Worm (Caenorhabditis elegans): ENCODE results near the gene M05D6.3.

M05D6.3 gene

DNA sequence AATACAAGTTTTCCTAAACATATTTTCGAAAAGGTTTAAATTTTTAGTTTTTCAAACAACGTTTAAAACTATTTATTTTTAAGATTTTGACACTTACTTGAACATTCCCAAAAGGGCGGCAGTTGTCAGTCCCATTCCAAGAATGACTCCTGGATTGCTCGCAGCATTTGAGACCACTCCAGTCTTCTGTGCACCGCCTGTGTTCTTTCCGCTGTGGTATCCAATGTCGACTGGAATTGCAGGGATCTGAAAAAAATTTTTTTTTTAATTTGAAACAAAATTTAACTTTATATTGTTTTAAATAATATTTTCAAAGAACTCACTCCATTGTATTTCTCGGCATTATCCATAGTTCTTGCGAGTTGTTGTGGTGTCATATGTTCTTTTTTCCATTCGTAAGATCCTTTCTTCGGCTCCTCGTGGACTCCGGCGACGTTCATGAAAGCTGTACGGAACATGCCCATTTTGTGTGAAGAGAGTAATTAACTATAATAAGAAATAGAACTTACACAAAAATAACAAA is 6.2 kb downstream of the M05D6.3 start, which contains the start of gene M05D6.5:
M05D6.5 (minus strand) TSS at position 473 of the 523 bp plus-strand sequence.
- TF ChIP-seq scrt-1 (GFP tag; IDR thresholded peaks at IDR 0.05) = no peak

- TF ChIP-seq tbx-37 (GFP tag; conservative IDR thresholded peaks at IDR 0.05) = no peak
Measured at ce11 chrII:8483124-8483792, 7.7 kb downstream of the M05D6.3 start.

DNA sequence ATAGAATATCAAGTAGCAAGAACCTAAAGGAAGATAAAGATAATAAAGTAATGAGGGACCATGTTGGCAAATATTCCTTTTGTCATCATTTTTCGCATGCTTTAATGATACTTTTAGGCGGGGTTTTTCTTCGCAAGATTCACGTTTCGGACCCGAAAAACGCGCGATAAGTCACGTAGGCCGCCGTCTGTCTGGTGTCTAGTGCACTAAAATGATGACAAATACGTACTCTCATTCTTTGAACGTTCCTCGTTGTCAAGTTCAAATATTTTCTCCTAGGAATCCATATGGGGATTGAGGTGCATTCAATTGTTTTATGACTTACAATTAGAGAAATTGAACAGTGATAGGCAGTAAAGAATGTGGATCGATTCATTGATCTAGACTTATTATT is 8.2 kb downstream of the M05D6.3 start, which contains the start of gene taap-1:
taap-1 (minus strand) TSS at position 79 of the 394 bp plus-strand sequence.
- TF ChIP-seq ceh-36 (tag; optimal IDR thresholded peaks at IDR 0.05) (no peak), scrt-1 (GFP tag; IDR thresholded peaks at IDR 0.05) (no peak), flt-1 (GFP tag; IDR thresholded peaks at IDR 0.05) (no peak), ama-1 (optimal IDR thresholded peaks at IDR 0.05) (no peak), tbx-37 (GFP tag; conservative IDR thresholded peaks at IDR 0.05) (no peak)

- TF ChIP-seq tbx-37 (GFP tag; conservative IDR thresholded peaks at IDR 0.05) (no peak), scrt-1 (GFP tag; IDR thresholded peaks at IDR 0.05) (no peak), ceh-36 (tag; optimal IDR thresholded peaks at IDR 0.05) (no peak), ceh-13 (GFP tag; optimal IDR thresholded peaks at IDR 0.05) (no peak), B0310.2 (tag; optimal IDR thresholded peaks at IDR 0.05) (no peak)
Measured at ce11 chrII:8484546-8484945, 9.0 kb downstream of the M05D6.3 start.

- TF ChIP-seq hmbx-1 (tag; optimal IDR thresholded peaks at IDR 0.05) = no peak
Measured at ce11 chrII:8485603-8486002, 10.0 kb downstream of the M05D6.3 start, which contains the start of gene gbh-2. gbh-2 (plus strand) TSS chrII:8485879.

- no peak for TF ChIP-seq F13C5.2 (tag; optimal IDR thresholded peaks at IDR 0.05)
- TF ChIP-seq flt-1 (GFP tag; IDR thresholded peaks at IDR 0.05) = no peak
- TF ChIP-seq hmg-4 (GFP tag; optimal IDR thresholded peaks at IDR 0.05) = no peak
- no peak for TF ChIP-seq ets-7 (tag; optimal IDR thresholded peaks at IDR 0.05)
- TF ChIP-seq ceh-36 (tag; optimal IDR thresholded peaks at IDR 0.05) = no peak
- TF ChIP-seq ceh-13 (GFP tag; optimal IDR thresholded peaks at IDR 0.05) = no peak
- no peak for TF ChIP-seq aly-1 (tag; optimal IDR thresholded peaks at IDR 0.05)
- no peak for TF ChIP-seq ama-1 (optimal IDR thresholded peaks at IDR 0.05)
- no peak for TF ChIP-seq hnd-1 (tag; optimal IDR thresholded peaks at IDR 0.05)
- no peak for TF ChIP-seq tbx-11 (GFP tag; IDR thresholded peaks at IDR 0.05)
- TF ChIP-seq sea-1 (GFP tag; conservative IDR thresholded peaks at IDR 0.05) = no peak
- no peak for TF ChIP-seq tbx-37 (GFP tag; conservative IDR thresholded peaks at IDR 0.05)
- no peak for TF ChIP-seq tra-4 (tag; optimal IDR thresholded peaks at IDR 0.05)
- TF ChIP-seq pes-1 (GFP tag; IDR thresholded peaks at IDR 0.05) = no peak
- TF ChIP-seq scrt-1 (GFP tag; IDR thresholded peaks at IDR 0.05) = no peak
- TF ChIP-seq B0310.2 (tag; optimal IDR thresholded peaks at IDR 0.05) = no peak
- TF ChIP-seq hmbx-1 (tag; optimal IDR thresholded peaks at IDR 0.05) = no peak
Measured at ce11 chrII:8488123-8488522, 12.6 kb downstream of the M05D6.3 start.

DNA sequence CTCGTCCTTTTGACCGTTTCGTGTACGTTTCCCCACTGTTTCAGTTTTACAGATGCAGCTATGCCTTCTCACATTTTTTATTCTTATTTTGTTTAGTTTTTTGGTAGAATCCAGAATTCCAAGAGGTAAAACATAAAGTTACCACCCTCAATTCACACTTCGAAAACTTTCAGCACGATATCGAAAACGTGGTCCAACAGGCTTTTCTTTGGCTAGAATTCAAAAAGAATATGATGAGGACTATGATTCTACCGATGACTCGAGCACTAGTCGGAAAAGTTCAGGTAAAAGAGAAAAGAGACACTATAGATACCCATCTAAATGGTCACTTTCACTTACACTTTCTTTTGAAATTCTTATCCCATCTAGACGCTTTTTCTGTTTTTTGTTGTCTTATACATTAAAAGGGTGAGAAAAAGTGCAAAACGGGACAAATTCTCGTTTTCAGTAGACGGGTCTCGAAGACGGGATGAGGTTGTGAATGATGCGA is 18.7 kb downstream of the M05D6.3 start, which contains the start of gene M05D6.9:
M05D6.9 (plus strand) TSS at position 51 of the 490 bp plus-strand sequence.
- no peak for TF ChIP-seq tbx-11 (GFP tag; IDR thresholded peaks at IDR 0.05)

DNA sequence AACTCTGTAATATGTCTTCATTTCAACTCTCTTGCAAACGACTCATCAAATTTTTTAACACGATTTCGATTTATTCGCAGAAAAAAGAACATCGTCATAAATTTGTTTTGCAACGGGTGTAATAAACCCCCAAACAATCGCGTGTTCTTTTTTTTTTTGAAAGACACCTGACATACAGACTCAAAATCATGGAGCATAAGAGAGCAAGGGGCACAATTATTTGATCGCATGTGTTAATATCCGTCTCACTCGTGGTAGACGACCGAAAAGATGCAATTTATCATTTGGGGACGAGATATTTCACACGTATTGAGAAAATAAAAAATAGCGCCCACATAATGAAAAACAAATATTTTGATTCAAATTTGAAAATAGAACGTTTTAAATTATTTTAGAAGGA is 20.6 kb downstream of the M05D6.3 start:
- TF ChIP-seq F13C5.2 (tag; optimal IDR thresholded peaks at IDR 0.05) (no peak), tbx-11 (GFP tag; IDR thresholded peaks at IDR 0.05) (no peak), ama-1 (optimal IDR thresholded peaks at IDR 0.05) (no peak), flt-1 (GFP tag; IDR thresholded peaks at IDR 0.05) (no peak), hmg-4 (GFP tag; optimal IDR thresholded peaks at IDR 0.05) (no peak), aly-1 (tag; optimal IDR thresholded peaks at IDR 0.05) (no peak), ceh-13 (GFP tag; optimal IDR thresholded peaks at IDR 0.05) (no peak), hmbx-1 (tag; optimal IDR thresholded peaks at IDR 0.05) (no peak), ets-7 (tag; optimal IDR thresholded peaks at IDR 0.05) (no peak), ceh-36 (tag; optimal IDR thresholded peaks at IDR 0.05) (no peak)

DNA sequence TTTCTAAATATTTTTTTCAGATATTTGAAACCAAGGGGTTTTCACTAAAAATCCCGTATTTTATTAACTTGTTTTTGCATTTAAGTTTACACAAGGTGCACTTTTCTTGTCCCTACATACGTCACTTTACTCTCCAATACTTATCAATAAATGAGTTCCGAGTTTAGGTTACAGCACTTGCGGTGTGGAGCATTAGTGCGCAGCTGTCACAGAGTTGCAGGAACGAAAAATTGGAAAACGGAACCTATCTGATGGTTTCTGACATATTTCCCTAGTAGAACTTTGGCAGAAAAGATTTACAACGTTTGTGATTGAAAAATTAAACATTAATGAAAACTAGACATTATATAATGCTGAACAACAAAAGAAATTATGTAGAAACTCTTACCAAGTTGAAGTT is 22.6 kb downstream of the M05D6.3 start:
- TF ChIP-seq tbx-11 (GFP tag; IDR thresholded peaks at IDR 0.05) = no peak
- TF ChIP-seq ets-7 (tag; optimal IDR thresholded peaks at IDR 0.05) = no peak
- TF ChIP-seq ama-1 (optimal IDR thresholded peaks at IDR 0.05) = no peak
- no peak for TF ChIP-seq ceh-13 (GFP tag; optimal IDR thresholded peaks at IDR 0.05)
- no peak for TF ChIP-seq scrt-1 (GFP tag; IDR thresholded peaks at IDR 0.05)
- TF ChIP-seq tra-4 (tag; optimal IDR thresholded peaks at IDR 0.05) = no peak
- TF ChIP-seq hmg-4 (GFP tag; optimal IDR thresholded peaks at IDR 0.05) = no peak
- TF ChIP-seq aly-1 (tag; optimal IDR thresholded peaks at IDR 0.05) = no peak
- TF ChIP-seq B0310.2 (tag; optimal IDR thresholded peaks at IDR 0.05) = no peak
- TF ChIP-seq tbx-37 (GFP tag; conservative IDR thresholded peaks at IDR 0.05) = no peak
